Worm (Caenorhabditis elegans) whole organism, L3 larva: ENCODE measurements around the gene dnc-1.

ENCODE experiments used
- R02D3.7 ChIP-seq: fragments of 150-350 bp; optimal IDR thresholded peaks from 2 replicates; lab custom pipeline; 2014; ENCODE audit warnings: missing biosample characterization, missing genetic modification characterization
- aly-2 ChIP-seq: fragments of 150-350 bp; optimal IDR thresholded peaks from 2 replicates; lab custom pipeline; 2014; ENCODE audit warnings: missing biosample characterization, missing genetic modification characterization
- ama-1 ChIP-seq: fragments of 150-350 bp; optimal IDR thresholded peaks from 2 replicates; lab custom pipeline; 2018
- ceh-16 ChIP-seq: sonication (generic microtip); optimal IDR thresholded peaks from 2 replicates; lab custom pipeline; 2017; ENCODE audit warnings: missing biosample characterization, missing genetic modification characterization
- ceh-28 ChIP-seq: fragments of 150-350 bp; optimal IDR thresholded peaks from 2 replicates; lab custom pipeline; 2014; ENCODE audit warnings: missing biosample characterization, missing genetic modification reagents, missing genetic modification characterization
- ceh-9 ChIP-seq: sonication (generic microtip); optimal IDR thresholded peaks from 2 replicates; lab custom pipeline; 2018; ENCODE audit warnings: missing biosample characterization, missing genetic modification characterization
- egl-5 ChIP-seq: fragments of 150-350 bp; optimal IDR thresholded peaks from 2 replicates; lab custom pipeline; 2017; ENCODE audit warnings: missing biosample characterization, missing genetic modification reagents, missing genetic modification characterization, inconsistent platforms
- elt-1 ChIP-seq: fragments of 150-350 bp; optimal IDR thresholded peaks from 2 replicates; lab custom pipeline; 2014; ENCODE audit warnings: missing biosample characterization, missing genetic modification characterization
- elt-2 ChIP-seq: sonication (generic microtip); optimal IDR thresholded peaks from 2 replicates; lab custom pipeline; 2016; ENCODE audit warnings: missing genetic modification reagents, mild to moderate bottlenecking, missing genetic modification characterization, missing compliant biosample characterization
- elt-3 ChIP-seq, 3 experiments: fragments of 150-350 bp in 1 of 3; sonication (generic microtip) in 2 of 3; optimal IDR thresholded peaks; 2 replicates in 2 of 3; 4 replicates in 1 of 3; lab custom pipeline; 2014 to 2017; ENCODE audit warnings: missing biosample characterization in 3 of 3, missing genetic modification characterization in 3 of 3
- eor-1 ChIP-seq, 2 experiments: fragments of 150-350 bp; optimal IDR thresholded peaks; 2 replicates each; lab custom pipeline; 2014 to 2018; ENCODE audit warnings: missing biosample characterization in 2 of 2, missing genetic modification characterization in 2 of 2
- fkh-10 ChIP-seq: sonication (generic microtip); optimal IDR thresholded peaks from 2 replicates; lab custom pipeline; 2017; ENCODE audit warnings: missing biosample characterization, missing genetic modification reagents, missing genetic modification characterization
- fkh-2 ChIP-seq: fragments of 150-350 bp; optimal IDR thresholded peaks from 2 replicates; lab custom pipeline; 2014; ENCODE audit warnings: missing biosample characterization, missing genetic modification reagents, missing genetic modification characterization
- fos-1 ChIP-seq: fragments of 150-350 bp; optimal IDR thresholded peaks from 2 replicates; lab custom pipeline; 2014; ENCODE audit warnings: missing biosample characterization, missing genetic modification characterization
- hmg-11 ChIP-seq: sonication (generic microtip); optimal IDR thresholded peaks from 2 replicates; lab custom pipeline; 2016; ENCODE audit warnings: missing genetic modification characterization, missing compliant biosample characterization
- lin-15B ChIP-seq: fragments of 150-350 bp; optimal IDR thresholded peaks from 2 replicates; lab custom pipeline; 2014; ENCODE audit warnings: missing biosample characterization, missing genetic modification characterization
- lin-39 ChIP-seq: fragments of 150-350 bp; optimal IDR thresholded peaks from 2 replicates; lab custom pipeline; 2018; ENCODE audit warnings: missing biosample characterization, missing genetic modification reagents, missing genetic modification characterization
- lsy-12 ChIP-seq: sonication (generic microtip); optimal IDR thresholded peaks from 2 replicates; lab custom pipeline; 2016; ENCODE audit warnings: mild to moderate bottlenecking, missing genetic modification characterization, missing compliant biosample characterization
- mdl-1 ChIP-seq: fragments of 150-350 bp; optimal IDR thresholded peaks from 2 replicates; lab custom pipeline; 2014; ENCODE audit warnings: missing biosample characterization, missing genetic modification characterization
- nfya-1 ChIP-seq: sonication (generic microtip); optimal IDR thresholded peaks from 2 replicates; lab custom pipeline; 2017; ENCODE audit warnings: missing genetic modification characterization, mild to moderate bottlenecking, missing compliant biosample characterization, antibody characterized with exemption, moderate library complexity; ENCODE audit not compliant: insufficient read depth
- nhr-11 ChIP-seq: fragments of 150-350 bp; optimal IDR thresholded peaks from 2 replicates; lab custom pipeline; 2014; ENCODE audit warnings: missing biosample characterization, missing genetic modification characterization
- nhr-23 ChIP-seq: fragments of 150-350 bp; optimal IDR thresholded peaks from 2 replicates; lab custom pipeline; 2014; ENCODE audit warnings: missing biosample characterization, missing genetic modification reagents, missing genetic modification characterization
- nhr-237 ChIP-seq: fragments of 150-350 bp; optimal IDR thresholded peaks from 2 replicates; lab custom pipeline; 2014; ENCODE audit warnings: missing biosample characterization, missing genetic modification characterization
- nhr-25 ChIP-seq: sonication (generic microtip); optimal IDR thresholded peaks from 2 replicates; lab custom pipeline; 2017; ENCODE audit warnings: missing biosample characterization, missing genetic modification characterization
- nhr-28 ChIP-seq: fragments of 150-350 bp; optimal IDR thresholded peaks from 2 replicates; lab custom pipeline; 2014; ENCODE audit warnings: missing biosample characterization, missing genetic modification characterization
- nhr-43 ChIP-seq: sonication (generic microtip); optimal IDR thresholded peaks from 2 replicates; lab custom pipeline; 2016; ENCODE audit warnings: mild to moderate bottlenecking, missing genetic modification characterization, missing compliant biosample characterization; ENCODE audit not compliant: poor library complexity, severe bottlenecking
- nhr-67 ChIP-seq: fragments of 150-350 bp; optimal IDR thresholded peaks from 2 replicates; lab custom pipeline; 2014; ENCODE audit warnings: missing biosample characterization, missing genetic modification characterization
- nhr-76 ChIP-seq: fragments of 150-350 bp; sonication (generic microtip); optimal IDR thresholded peaks from 5 replicates; lab custom pipeline; 2014; ENCODE audit warnings: missing biosample characterization, missing genetic modification characterization
- nhr-77 ChIP-seq: fragments of 150-350 bp; optimal IDR thresholded peaks from 2 replicates; lab custom pipeline; 2014; ENCODE audit warnings: missing biosample characterization, missing genetic modification characterization
- pha-4 ChIP-seq: fragments of 150-350 bp; optimal IDR thresholded peaks from 2 replicates; lab custom pipeline; 2014; ENCODE audit warnings: missing biosample characterization, missing genetic modification reagents, missing genetic modification characterization
- pqm-1 ChIP-seq: fragments of 150-350 bp; optimal IDR thresholded peaks from 2 replicates; lab custom pipeline; 2017; ENCODE audit warnings: missing biosample characterization, missing genetic modification characterization, inconsistent platforms
- skn-1 ChIP-seq: fragments of 150-350 bp; optimal IDR thresholded peaks from 2 replicates; lab custom pipeline; 2014; ENCODE audit warnings: missing biosample characterization, missing genetic modification characterization
- snpc-4 ChIP-seq: fragments of 150-350 bp; optimal IDR thresholded peaks from 2 replicates; lab custom pipeline; 2014; ENCODE audit warnings: missing biosample characterization, missing genetic modification characterization
- tbx-2 ChIP-seq: sonication (generic microtip); optimal IDR thresholded peaks from 2 replicates; lab custom pipeline; 2016; ENCODE audit warnings: mild to moderate bottlenecking, missing genetic modification characterization, missing compliant biosample characterization
- unc-39 ChIP-seq: sonication (generic microtip); optimal IDR thresholded peaks from 4 replicates; lab custom pipeline; 2017; ENCODE audit warnings: missing biosample characterization, missing genetic modification characterization
- unc-62 ChIP-seq: fragments of 150-350 bp; sonication (generic microtip); optimal IDR thresholded peaks from 4 replicates; lab custom pipeline; 2014; ENCODE audit warnings: missing biosample characterization, missing genetic modification reagents, missing genetic modification characterization
- ztf-11 ChIP-seq: fragments of 150-350 bp; optimal IDR thresholded peaks from 2 replicates; lab custom pipeline; 2014; ENCODE audit warnings: missing biosample characterization, missing genetic modification characterization

dnc-1 gene

DNA sequence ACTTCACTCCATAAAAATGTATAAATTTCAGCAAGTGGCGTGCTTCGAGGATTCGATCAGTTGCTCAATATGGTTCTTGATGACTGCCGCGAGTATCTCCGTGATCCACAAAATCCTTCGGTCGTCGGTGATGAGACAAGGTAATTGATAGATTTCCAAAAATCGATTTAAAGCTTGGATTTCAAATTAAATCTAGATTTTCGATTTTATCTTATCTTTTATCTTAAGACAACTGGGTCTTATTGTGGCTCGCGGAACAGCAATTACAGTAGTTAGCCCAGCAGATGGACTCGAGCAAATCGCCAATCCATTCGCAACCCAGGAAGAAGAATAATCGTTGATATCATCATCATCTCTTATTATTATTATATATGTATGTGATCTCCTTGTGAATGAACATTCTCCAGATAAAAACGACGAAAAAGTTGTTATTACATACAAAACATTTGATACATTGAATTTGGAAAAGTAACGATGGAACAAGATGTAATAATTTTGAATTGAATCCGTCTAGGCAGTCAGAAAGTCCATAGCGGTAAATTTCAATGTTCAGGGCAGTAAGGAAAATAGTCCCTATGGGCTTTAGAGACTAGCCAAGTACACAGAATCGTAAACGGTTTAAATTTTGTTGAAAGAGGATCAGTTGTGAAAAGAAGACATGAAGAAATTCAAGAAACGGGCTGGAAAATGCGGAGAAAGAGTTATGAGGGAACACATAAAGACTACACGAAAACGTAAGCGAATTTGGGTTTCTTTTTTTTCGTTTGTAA lies 959 bp upstream of the dnc-1 start:
- TF ChIP-seq ama-1 (lab: Kevin White, UChicago) (peak; percentile 90), lsy-12 (peak; percentile 26), elt-2 (tag; lab: Kevin White, UChicago) (peak; percentile 47), lin-15B (tag; lab: Kevin White, UChicago) (no peak), elt-3 (tag; optimal IDR thresholded peaks at IDR 0.05; lab: Kevin White, UChicago) (no peak), nhr-43 (peak; percentile 32)

DNA sequence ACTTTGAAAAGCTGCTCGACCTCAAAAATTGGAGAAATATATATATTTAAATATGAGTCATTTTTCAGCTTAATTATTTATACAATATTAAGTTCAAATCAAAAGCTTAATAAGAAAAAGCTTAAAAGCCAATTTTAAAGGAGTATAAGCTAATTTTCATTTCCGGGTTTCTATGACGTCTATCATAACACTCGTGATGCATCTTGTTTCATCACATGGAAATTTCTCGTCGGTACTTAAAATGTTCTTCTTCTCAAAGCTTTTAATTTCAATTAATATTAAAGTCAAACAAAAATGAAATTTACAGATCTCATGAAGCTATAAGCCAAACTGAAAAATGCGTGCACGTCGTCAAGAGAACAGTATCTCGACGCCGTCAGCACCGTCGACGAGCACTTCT lies 13.2 kb downstream of the dnc-1 start, which contains the start of gene rbr-2:
rbr-2 (plus strand) TSS at position 301 of the 400 bp plus-strand sequence.
- TF ChIP-seq ztf-11 (tag; lab: Kevin White, UChicago) (no peak), mdl-1 (no peak), ama-1 (lab: Kevin White, UChicago) (no peak), ceh-9 (tag; lab: Kevin White, UChicago) (no peak), elt-3 (tag; optimal IDR thresholded peaks at IDR 0.05; lab: Kevin White, UChicago) (no peak), unc-62 (no peak), fkh-10 (no peak), pha-4 (no peak)
- TF ChIP-seq, all 47 proteins: peak for 0

DNA sequence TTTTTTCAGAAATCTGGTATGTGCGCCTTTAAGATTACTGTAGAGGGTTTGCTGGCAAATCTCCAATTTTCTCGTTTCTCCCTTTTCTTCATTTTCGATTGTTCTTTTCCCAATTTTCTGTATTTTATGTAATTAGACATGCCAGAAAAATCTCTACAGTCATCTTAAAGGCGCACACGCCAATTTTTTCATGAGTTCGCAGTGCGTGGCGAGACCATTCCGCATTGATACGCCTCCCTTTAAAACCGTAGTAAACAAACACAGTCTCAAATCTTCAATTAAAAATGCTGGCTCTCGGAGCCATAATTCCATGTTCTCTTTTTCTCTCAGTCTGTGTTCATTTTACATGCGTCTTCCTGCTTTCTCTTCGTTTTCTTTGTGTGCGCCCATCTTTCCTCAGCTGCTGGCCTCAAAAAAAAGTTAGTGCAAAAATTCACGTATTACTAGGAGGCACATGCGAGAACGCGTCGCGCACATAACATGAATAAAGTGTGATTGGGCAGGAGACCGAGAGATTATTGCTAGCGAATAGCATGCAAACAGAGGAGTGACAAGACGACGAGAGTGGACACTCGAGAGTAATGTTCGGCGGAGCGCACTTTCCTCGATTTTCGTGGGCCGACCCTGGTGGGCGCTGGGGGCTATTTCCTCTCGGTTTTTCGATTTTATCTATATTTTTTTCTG lies 14.0 kb downstream of the dnc-1 start:
- TF ChIP-seq R02D3.7 (peak; percentile 17), unc-39 (tag; lab: Kevin White, UChicago) (no peak), hmg-11 (tag; lab: Kevin White, UChicago) (peak; percentile 90), nhr-28 (no peak), tbx-2 (tag; lab: Kevin White, UChicago) (no peak), nhr-76 (tag; lab: Kevin White, UChicago) (no peak), nhr-77 (tag; lab: Kevin White, UChicago) (no peak), elt-2 (tag; lab: Kevin White, UChicago) (peak; percentile 72), nhr-25 (tag; lab: Kevin White, UChicago) (peak; percentile 81), eor-1 (tag; optimal IDR thresholded peaks at IDR 0.05; lab: Kevin White, UChicago) (no peak), egl-5 (tag; lab: Kevin White, UChicago) (peak; percentile 85), nhr-23 (tag; lab: Kevin White, UChicago) (peak; percentile 56), nhr-237 (tag; lab: Kevin White, UChicago) (no peak), pqm-1 (tag; lab: Kevin White, UChicago) (peak; percentile 20), nfya-1 (tag; lab: Kevin White, UChicago) (peak; percentile 83), pha-4 (peak; percentile 73), nhr-11 (tag; lab: Kevin White, UChicago) (peak; percentile 51), fkh-2 (no peak), ceh-28 (tag; lab: Kevin White, UChicago) (peak; percentile 8), snpc-4 (tag; lab: Kevin White, UChicago) (peak; percentile 70), fkh-10 (peak; percentile 61), nhr-67 (tag; lab: Kevin White, UChicago) (no peak), lin-39 (peak; percentile 78), lsy-12 (peak; percentile 40), mdl-1 (peak; percentile 65), ceh-9 (tag; lab: Kevin White, UChicago) (no peak), aly-2 (tag; lab: Kevin White, UChicago) (no peak), unc-62 (no peak), ceh-16 (no peak), lin-15B (tag; lab: Kevin White, UChicago) (peak; percentile 85), skn-1 (tag; lab: Kevin White, UChicago) (peak; percentile 38), elt-1 (peak; percentile 66), fos-1 (tag; lab: Kevin White, UChicago) (no peak), ama-1 (lab: Kevin White, UChicago) (peak; percentile 60), nhr-43 (peak; percentile 2)
- TF ChIP-seq, all 47 proteins: peak for 21
